Fruit fly (Drosophila melanogaster) whole organism, embryonic: Measurements from ENCODE around the gene CG6041.

ENCODE experiments used
- Atf-2 ChIP-seq: fragments of 200-800 bp; sonication (Bioruptor generic); optimal IDR thresholded peaks from 2 replicates; lab custom pipeline; 2016; ENCODE audit warnings: missing biosample characterization, missing genetic modification characterization
- CG14050 ChIP-seq: fragments of 200-800 bp; sonication (Bioruptor generic); IDR thresholded peaks from 3 replicates; pipeline ENCODE4 v1.3.6; 2022; ENCODE audit warnings: missing biosample characterization, missing genetic modification characterization
- CG6272 ChIP-seq: fragments of 200-800 bp; sonication (Bioruptor generic); IDR thresholded peaks from 2 replicates; pipeline ENCODE4 v1.3.6; 2022; ENCODE audit warnings: missing biosample characterization, missing genetic modification characterization
- Lpt ChIP-seq: fragments of >200 bp; optimal IDR thresholded peaks from 2 replicates; lab custom pipeline; 2018; ENCODE audit warnings: missing biosample characterization, missing genetic modification characterization
- Poxn ChIP-seq: fragments of 200-800 bp; sonication (Bioruptor generic); IDR thresholded peaks from 2 replicates; pipeline ENCODE4 v1.3.6; 2022; ENCODE audit warnings: missing biosample characterization, missing genetic modification characterization
- dimm ChIP-seq: fragments of 200-800 bp; sonication (Bioruptor generic); IDR thresholded peaks from 2 replicates; pipeline ENCODE4 v1.3.6; 2022; ENCODE audit warnings: missing biosample characterization, missing genetic modification characterization

dm6 chrX:5973389-5974025, 25.5 kb downstream of the CG6041 start:
- TF ChIP-seq Atf-2 (GFP tag; lab: Kevin White, UChicago) (no peak), CG6272 (GFP tag; lab: Robert Waterston, UW) (no peak), dimm (no peak), Poxn (GFP tag; lab: Robert Waterston, UW) (no peak), CG14050 (no peak), Lpt (GFP tag; lab: Kevin White, UChicago) (no peak)
